Fruit fly (Drosophila melanogaster) whole organism, embryonic: ENCODE data around the gene ND-49L.

Source experiments
- Ada2b ChIP-seq: fragments of 200-800 bp; sonication (Bioruptor generic); IDR thresholded peaks from 2 replicates; pipeline ENCODE4 v1.3.6; 2022; ENCODE audit warnings: missing biosample characterization, missing genetic modification characterization
- Bgb ChIP-seq: fragments of 200-800 bp; sonication (Bioruptor generic); IDR thresholded peaks from 2 replicates; pipeline ENCODE4 v1.3.6; 2022; ENCODE audit warnings: missing biosample characterization, missing genetic modification characterization; ENCODE audit not compliant: partially characterized antibody
- CG11085 ChIP-seq: fragments of 200-800 bp; sonication (Bioruptor generic); IDR thresholded peaks from 2 replicates; pipeline ENCODE4 v1.3.6; 2022; ENCODE audit warnings: missing biosample characterization, missing genetic modification characterization
- CG11696 ChIP-seq: fragments of 200-800 bp; sonication (Bioruptor generic); IDR thresholded peaks from 2 replicates; pipeline ENCODE4 v1.3.6; 2022; ENCODE audit warnings: missing biosample characterization, missing genetic modification characterization
- CG14441 ChIP-seq: fragments of 200-800 bp; sonication (Bioruptor generic); IDR thresholded peaks from 2 replicates; pipeline ENCODE4 v1.3.6; 2022; ENCODE audit warnings: missing biosample characterization, missing genetic modification characterization
- CG15514 ChIP-seq: fragments of 200-800 bp; sonication (Bioruptor generic); optimal IDR thresholded peaks from 3 replicates; lab custom pipeline; 2017; ENCODE audit warnings: missing biosample characterization, missing genetic modification characterization, mild to moderate bottlenecking, moderate library complexity, missing genetic modification reagents
- CG2116 ChIP-seq: fragments of 200-800 bp; sonication (Bioruptor generic); optimal IDR thresholded peaks from 3 replicates; lab custom pipeline; 2018; ENCODE audit warnings: missing biosample characterization, mild to moderate bottlenecking, missing genetic modification characterization
- CG2202 ChIP-seq: fragments of 200-800 bp; sonication (Bioruptor generic); optimal IDR thresholded peaks from 2 replicates; lab custom pipeline; 2018; ENCODE audit warnings: missing biosample characterization, mild to moderate bottlenecking, missing genetic modification characterization
- CG31224 ChIP-seq: fragments of 200-800 bp; sonication (Bioruptor generic); IDR thresholded peaks from 2 replicates; pipeline ENCODE4 v1.3.6; 2022; ENCODE audit warnings: missing biosample characterization, missing genetic modification characterization
- CG32532 ChIP-seq: fragments of 200-800 bp; sonication (Bioruptor generic); IDR thresholded peaks from 2 replicates; pipeline ENCODE4 v1.3.6; 2022; ENCODE audit warnings: missing biosample characterization, missing genetic modification characterization
- CG4820 ChIP-seq: fragments of 200-800 bp; sonication (Bioruptor generic); optimal IDR thresholded peaks from 3 replicates; lab custom pipeline; 2016; ENCODE audit warnings: missing biosample characterization, missing genetic modification characterization
- CG7987 ChIP-seq: fragments of 200-800 bp; sonication (Bioruptor generic); optimal IDR thresholded peaks from 2 replicates; lab custom pipeline; 2018; ENCODE audit warnings: missing biosample characterization, mild to moderate bottlenecking, missing genetic modification characterization, moderate library complexity
- CG9876 ChIP-seq: fragments of 200-800 bp; sonication (Bioruptor generic); optimal IDR thresholded peaks from 2 replicates; lab custom pipeline; 2016; ENCODE audit warnings: missing biosample characterization, missing genetic modification characterization
- CG9932 ChIP-seq: fragments of 200-800 bp; sonication (Bioruptor generic); IDR thresholded peaks from 2 replicates; pipeline ENCODE4 v1.3.6; 2022; ENCODE audit warnings: missing biosample characterization, missing genetic modification characterization
- CHES-1-like ChIP-seq: fragments of 200-800 bp; sonication (Bioruptor generic); optimal IDR thresholded peaks from 2 replicates; lab custom pipeline; 2016; ENCODE audit warnings: missing biosample characterization, missing genetic modification characterization
- D19A ChIP-seq: fragments of 200-800 bp; optimal IDR thresholded peaks from 3 replicates; lab custom pipeline; 2019; ENCODE audit warnings: missing biosample characterization, mild to moderate bottlenecking, missing genetic modification characterization, moderate library complexity
- Deaf1 ChIP-seq: fragments of 200-800 bp; optimal IDR thresholded peaks from 3 replicates; lab custom pipeline; 2019; ENCODE audit warnings: missing biosample characterization, mild to moderate bottlenecking, missing genetic modification characterization, moderate library complexity
- Dip3 ChIP-seq: fragments of 200-800 bp; sonication (Bioruptor generic); optimal IDR thresholded peaks from 3 replicates; lab custom pipeline; 2016; ENCODE audit warnings: missing biosample characterization, missing genetic modification characterization
- Drgx ChIP-seq: fragments of 200-800 bp; sonication (Bioruptor generic); IDR thresholded peaks from 2 replicates; pipeline ENCODE4 v1.3.6; 2022; ENCODE audit warnings: missing biosample characterization, missing genetic modification characterization
- E2f1 ChIP-seq: fragments of 200-800 bp; sonication (Bioruptor generic); IDR thresholded peaks from 2 replicates; pipeline ENCODE4 v1.3.6; 2022; ENCODE audit warnings: missing biosample characterization, missing genetic modification characterization
- Ets65A ChIP-seq: fragments of 200-800 bp; sonication (Bioruptor generic); peaks from one replicate; lab custom pipeline; 2016; ENCODE audit warnings: missing biosample characterization, missing genetic modification characterization
- HmgZ ChIP-seq: fragments of 200-800 bp; sonication (Bioruptor generic); optimal IDR thresholded peaks from 2 replicates; lab custom pipeline; 2018; ENCODE audit warnings: missing biosample characterization, mild to moderate bottlenecking, missing genetic modification characterization
- Jarid2 ChIP-seq: fragments of 200-800 bp; sonication (Bioruptor generic); optimal IDR thresholded peaks from 3 replicates; lab custom pipeline; 2017; ENCODE audit warnings: mild to moderate bottlenecking, missing biosample characterization, missing genetic modification reagents, missing genetic modification characterization
- Myb ChIP-seq: fragments of 200-800 bp; sonication (Bioruptor generic); optimal IDR thresholded peaks from 2 replicates; lab custom pipeline; 2016; ENCODE audit warnings: missing biosample characterization, missing genetic modification characterization
- Neu2 ChIP-seq: fragments of 200-800 bp; sonication (Bioruptor generic); optimal IDR thresholded peaks from 3 replicates; lab custom pipeline; 2016; ENCODE audit warnings: missing biosample characterization, missing genetic modification characterization, borderline replicate concordance
- Rfx ChIP-seq: fragments of 200-800 bp; sonication (Bioruptor generic); IDR thresholded peaks from 2 replicates; pipeline ENCODE4 v1.3.6; 2022; ENCODE audit warnings: missing biosample characterization, missing genetic modification characterization
- Side ChIP-seq: fragments of 200-800 bp; sonication (Bioruptor generic); optimal IDR thresholded peaks from 2 replicates; lab custom pipeline; 2016; ENCODE audit warnings: missing biosample characterization, missing genetic modification characterization
- Ssrp ChIP-seq: fragments of 200-800 bp; sonication (Bioruptor generic); optimal IDR thresholded peaks from 2 replicates; lab custom pipeline; 2018; ENCODE audit warnings: missing biosample characterization, mild to moderate bottlenecking, missing genetic modification characterization, moderate library complexity
- Trl ChIP-seq, 3 experiments: fragments of >200 bp in 2 of 3; fragments of 200-800 bp in 1 of 3; sonication (Bioruptor generic) in 1 of 3; optimal IDR thresholded peaks; 2 replicates in 1 of 3; 3 replicates in 2 of 3; lab custom pipeline; 2016 to 2017; ENCODE audit warnings: missing biosample characterization in 1 of 3, missing genetic modification characterization in 1 of 3
- amos ChIP-seq: fragments of 200-800 bp; sonication (Bioruptor generic); IDR thresholded peaks from 2 replicates; pipeline ENCODE4 v1.3.6; 2022; ENCODE audit warnings: missing biosample characterization, missing genetic modification characterization; ENCODE audit not compliant: partially characterized antibody
- br ChIP-seq: fragments of >200 bp; optimal IDR thresholded peaks from 2 replicates; lab custom pipeline; 2017
- caup ChIP-seq: fragments of 200-800 bp; sonication (Bioruptor generic); optimal IDR thresholded peaks from 3 replicates; lab custom pipeline; 2017; ENCODE audit warnings: missing biosample characterization, mild to moderate bottlenecking, missing genetic modification characterization, moderate library complexity; ENCODE audit not compliant: severe bottlenecking
- chinmo ChIP-seq: fragments of 200-800 bp; sonication (Bioruptor generic); IDR thresholded peaks from 4 replicates; pipeline ENCODE4 v1.3.6; 2022; ENCODE audit warnings: missing biosample characterization, missing genetic modification characterization; ENCODE audit not compliant: partially characterized antibody
- crol ChIP-seq: fragments of 200-800 bp; sonication (Bioruptor generic); IDR thresholded peaks from 2 replicates; pipeline ENCODE4 v1.3.6; 2022; ENCODE audit warnings: missing biosample characterization, missing genetic modification characterization
- ems ChIP-seq: fragments of 200-800 bp; sonication (Bioruptor generic); optimal IDR thresholded peaks from 3 replicates; lab custom pipeline; 2016; ENCODE audit warnings: missing biosample characterization, missing genetic modification characterization
- ewg ChIP-seq: fragments of 200-800 bp; sonication (Bioruptor generic); optimal IDR thresholded peaks from 3 replicates; lab custom pipeline; 2017; ENCODE audit warnings: mild to moderate bottlenecking, missing biosample characterization, missing genetic modification reagents, missing genetic modification characterization
- exex ChIP-seq: fragments of 200-800 bp; sonication (Bioruptor generic); optimal IDR thresholded peaks from 4 replicates; lab custom pipeline; 2018; ENCODE audit warnings: missing biosample characterization, mild to moderate bottlenecking, missing genetic modification characterization, moderate library complexity
- eyg ChIP-seq: fragments of 200-800 bp; sonication (Bioruptor generic); optimal IDR thresholded peaks from 3 replicates; lab custom pipeline; 2016; ENCODE audit warnings: missing biosample characterization, missing genetic modification characterization
- grn ChIP-seq: fragments of 200-800 bp; sonication (Bioruptor generic); optimal IDR thresholded peaks from 3 replicates; lab custom pipeline; 2017; ENCODE audit warnings: missing biosample characterization, missing genetic modification characterization
- jigr1 ChIP-seq: fragments of 200-800 bp; sonication (Bioruptor generic); IDR thresholded peaks from 3 replicates; pipeline ENCODE4 v1.3.6; 2022; ENCODE audit warnings: missing biosample characterization, missing genetic modification characterization
- klu ChIP-seq: fragments of 200-800 bp; sonication (Bioruptor generic); IDR thresholded peaks from 2 replicates; pipeline ENCODE4 v1.3.6; 2022; ENCODE audit warnings: missing biosample characterization, missing genetic modification characterization
- lilli ChIP-seq: fragments of 200-800 bp; sonication (Bioruptor generic); optimal IDR thresholded peaks from 3 replicates; lab custom pipeline; 2016; ENCODE audit warnings: missing biosample characterization, missing genetic modification characterization
- pan ChIP-seq, 4 experiments: fragments of >200 bp in 3 of 4; fragments of 200-800 bp in 1 of 4; sonication (Bioruptor generic) in 1 of 4; optimal IDR thresholded peaks in 3 of 4; IDR thresholded peaks in 1 of 4; 2 replicates each; pipeline versions ENCODE4 v1.3.6 to Lab custom; 2017 to 2022; ENCODE audit warnings: missing biosample characterization in 2 of 4, missing genetic modification characterization in 2 of 4, mixed read lengths in 1 of 4
- psq ChIP-seq: fragments of 200-800 bp; sonication (Bioruptor generic); optimal IDR thresholded peaks from 2 replicates; lab custom pipeline; 2017; ENCODE audit warnings: missing biosample characterization, missing genetic modification characterization
- repo ChIP-seq: fragments of 200-800 bp; sonication (Bioruptor generic); optimal IDR thresholded peaks from 2 replicates; lab custom pipeline; 2016; ENCODE audit warnings: missing biosample characterization, missing genetic modification characterization
- rib ChIP-seq: fragments of 200-800 bp; sonication (Bioruptor generic); IDR thresholded peaks from 2 replicates; pipeline ENCODE4 v1.3.6; 2022; ENCODE audit warnings: missing biosample characterization, missing genetic modification characterization
- shn ChIP-seq: fragments of 200-800 bp; sonication (Bioruptor generic); optimal IDR thresholded peaks from 3 replicates; lab custom pipeline; 2016; ENCODE audit warnings: missing biosample characterization, missing genetic modification characterization
- sob ChIP-seq: fragments of 200-800 bp; sonication (Bioruptor generic); IDR thresholded peaks from 2 replicates; pipeline ENCODE4 v1.3.6; 2022; ENCODE audit warnings: missing biosample characterization, missing genetic modification characterization
- stc ChIP-seq: fragments of 200-800 bp; sonication (Bioruptor generic); IDR thresholded peaks from 2 replicates; pipeline ENCODE4 v1.3.6; 2022; ENCODE audit warnings: missing biosample characterization, missing genetic modification characterization
- sug ChIP-seq: fragments of 200-800 bp; optimal IDR thresholded peaks from 2 replicates; lab custom pipeline; 2019; ENCODE audit warnings: missing biosample characterization, mild to moderate bottlenecking, missing genetic modification characterization, moderate library complexity
- vvl ChIP-seq: fragments of 200-800 bp; sonication (Bioruptor generic); IDR thresholded peaks from 2 replicates; pipeline ENCODE4 v1.3.6; 2022; ENCODE audit warnings: missing biosample characterization, missing genetic modification characterization

ND-49L gene

dm6 chr3R:25329079-25329478, 29.0 kb upstream of the ND-49L start, which contains the start of gene CHKov1 (continued):
- peak; percentile 90 for TF ChIP-seq Jarid2
- peak; percentile 12 for TF ChIP-seq CG9876
- no peak for TF ChIP-seq CG11085 (GFP tag; lab: Robert Waterston, UW)
- peak; percentile 6 for TF ChIP-seq CG7987 (GFP tag; lab: Kevin White, UChicago)
- TF ChIP-seq caup (GFP tag; lab: Kevin White, UChicago) = no peak
- TF ChIP-seq pan (optimal IDR thresholded peaks at IDR 0.05; lab: Kevin White, UChicago) = no peak
- peak in 1 of 2 experiments; percentile 11 for TF ChIP-seq pan (GFP tag; optimal IDR thresholded peaks at IDR 0.05 in 1 of 2, IDR thresholded peaks at IDR 0.05 in 1 of 2)
- TF ChIP-seq vvl (GFP tag; lab: Robert Waterston, UW) = 0 out of 2 replicates have a peak, but pooled peaks have one; percentile 21
- TF ChIP-seq E2f1 (GFP tag; lab: Robert Waterston, UW) = no peak
- no peak for TF ChIP-seq CG2116 (GFP tag; lab: Kevin White, UChicago)
- peak; percentile 17 for TF ChIP-seq grn (GFP tag; lab: Kevin White, UChicago)
- no peak for TF ChIP-seq D19A (tag; lab: Kevin White, UChicago)
- no peak for TF ChIP-seq crol (GFP tag; lab: Robert Waterston, UW)
- peak in 1 of 2 experiments; percentile 39 for TF ChIP-seq Trl (optimal IDR thresholded peaks at IDR 0.05; lab: Kevin White, UChicago)
- TF ChIP-seq Trl (GFP tag; optimal IDR thresholded peaks at IDR 0.05; lab: Kevin White, UChicago) = no peak
- no peak for TF ChIP-seq CHES-1-like (GFP tag; lab: Kevin White, UChicago)
- no peak for TF ChIP-seq Ets65A (GFP tag; lab: Kevin White, UChicago)
- no peak for TF ChIP-seq Neu2 (GFP tag; lab: Kevin White, UChicago)
- TF ChIP-seq CG4820 (GFP tag; lab: Kevin White, UChicago) = no peak
- no peak for TF ChIP-seq ewg
- no peak for TF ChIP-seq CG2202 (tag; lab: Kevin White, UChicago)
- peak; percentile 41 for TF ChIP-seq exex (tag; lab: Kevin White, UChicago)
- no peak for TF ChIP-seq CG11696 (GFP tag; lab: Robert Waterston, UW)
- TF ChIP-seq jigr1 = no peak
- no peak for TF ChIP-seq eyg (GFP tag; lab: Kevin White, UChicago)
- TF ChIP-seq CG15514 = peak; percentile 24
- TF ChIP-seq br (lab: Kevin White, UChicago) = no peak
- TF ChIP-seq Rfx (GFP tag; lab: Robert Waterston, UW) = no peak; the same call in 1 of the 2 replicates
- no peak for TF ChIP-seq sob (GFP tag; lab: Robert Waterston, UW)
- TF ChIP-seq Dip3 = no peak
- TF ChIP-seq Side (GFP tag; lab: Kevin White, UChicago) = no peak
- TF ChIP-seq Drgx (GFP tag; lab: Robert Waterston, UW) = peak; percentile 39; the same call in 1 of the 2 replicates
- TF ChIP-seq ems = no peak
- TF ChIP-seq repo = no peak
- no peak for TF ChIP-seq CG9932 (GFP tag; lab: Robert Waterston, UW)
- 0 out of 4 replicates have a peak, but pooled peaks have one; percentile 40 for TF ChIP-seq chinmo (GFP tag; lab: Robert Waterston, UW)
- TF ChIP-seq Deaf1 (tag; lab: Kevin White, UChicago) = peak; percentile 50
- TF ChIP-seq CG32532 (GFP tag; lab: Robert Waterston, UW) = no peak
- TF ChIP-seq shn (GFP tag; lab: Kevin White, UChicago) = no peak
- peak; percentile 26 for TF ChIP-seq HmgZ (tag; lab: Kevin White, UChicago)
- peak; percentile 30; the same call in 1 of the 2 replicates for TF ChIP-seq Bgb (GFP tag; lab: Robert Waterston, UW)
- peak; percentile 38; the same call in 1 of the 2 replicates for TF ChIP-seq amos (GFP tag; lab: Robert Waterston, UW)
- TF ChIP-seq CG14441 (GFP tag; lab: Robert Waterston, UW) = 0 out of 2 replicates have a peak, but pooled peaks have one; percentile 10
- TF ChIP-seq Ada2b (GFP tag; lab: Robert Waterston, UW) = no peak
- no peak for TF ChIP-seq psq (GFP tag; lab: Kevin White, UChicago)
- no peak for TF ChIP-seq klu
- TF ChIP-seq stc = no peak
- TF ChIP-seq sug (tag; lab: Kevin White, UChicago) = no peak
- no peak for TF ChIP-seq Myb (GFP tag; lab: Kevin White, UChicago)
- TF ChIP-seq CG31224 (GFP tag; lab: Robert Waterston, UW) = no peak
- TF ChIP-seq Ssrp (tag; lab: Kevin White, UChicago) = no peak
- TF ChIP-seq rib (GFP tag; lab: Robert Waterston, UW) = no peak
- TF ChIP-seq lilli (GFP tag; lab: Kevin White, UChicago) = no peak
